Fruit fly (Drosophila melanogaster): Measurements from ENCODE around the gene CG1578.

Gene CG1578

dm6 chrX:11823003-11823402 is 6.7 kb upstream of the CG1578 start (continued):
- TF ChIP-seq bsh (GFP tag; optimal IDR thresholded peaks at IDR 0.05) = peak; percentile 34 to 51
- 0 out of 2 replicates have a peak, but pooled peaks have one; percentile 50 for TF ChIP-seq Awh (GFP tag; IDR thresholded peaks at IDR 0.05)

dm6 chrX:11821946-11822345 is 5.6 kb upstream of the CG1578 start:
- peak; percentile 41; the same call in 2 of the 3 replicates for TF ChIP-seq row (GFP tag; IDR thresholded peaks at IDR 0.05)
- TF ChIP-seq Awh (GFP tag; IDR thresholded peaks at IDR 0.05) = 0 out of 2 replicates have a peak, but pooled peaks have one; percentile 13
- TF ChIP-seq Sox102F (GFP tag; optimal IDR thresholded peaks at IDR 0.05) = peak; percentile 1
- no peak for TF ChIP-seq NC2β (GFP tag; optimal IDR thresholded peaks at IDR 0.05)
- peak in 1 of 2 experiments; percentile 44 for TF ChIP-seq Pdp1 (GFP tag; optimal IDR thresholded peaks at IDR 0.05)
- TF ChIP-seq CG7963 (GFP tag; IDR thresholded peaks at IDR 0.05; ENCODE audit: partially characterized antibody) = no peak
- TF ChIP-seq Mrtf (GFP tag; IDR thresholded peaks at IDR 0.05) = no peak
- no peak for TF ChIP-seq pzg (GFP tag; optimal IDR thresholded peaks at IDR 0.05)
- no peak for TF ChIP-seq CG14441 (GFP tag; IDR thresholded peaks at IDR 0.05)
- TF ChIP-seq Meics (GFP tag; optimal IDR thresholded peaks at IDR 0.05) = peak; percentile 29
- TF ChIP-seq CG3726 (GFP tag; IDR thresholded peaks at IDR 0.05) = no peak
- 0 out of 3 replicates have a peak, but pooled peaks have one; percentile 57 for TF ChIP-seq ci (GFP tag; IDR thresholded peaks at IDR 0.05)
- no peak for TF ChIP-seq CG10366 (GFP tag; IDR thresholded peaks at IDR 0.05)
- peak in 1 of 2 experiments; percentile 10 for TF ChIP-seq bsh (GFP tag; optimal IDR thresholded peaks at IDR 0.05)
- peak; percentile 7 for TF ChIP-seq CG10209 (GFP tag; optimal IDR thresholded peaks at IDR 0.05)
- peak; percentile 21 for TF ChIP-seq dmrt99B (tag; optimal IDR thresholded peaks at IDR 0.05)
- TF ChIP-seq CG12744 (GFP tag; optimal IDR thresholded peaks at IDR 0.05) = no peak
- TF ChIP-seq ssp (GFP tag; IDR thresholded peaks at IDR 0.05) = no peak
- TF ChIP-seq yki (optimal IDR thresholded peaks at IDR 0.05) = no peak
- 0 out of 3 replicates have a peak, but pooled peaks have one; percentile 23 for TF ChIP-seq dysf (GFP tag; IDR thresholded peaks at IDR 0.05)
- no peak for TF ChIP-seq CG34376 (GFP tag; optimal IDR thresholded peaks at IDR 0.05)
- TF ChIP-seq CG18599 (GFP tag; optimal IDR thresholded peaks at IDR 0.05) = peak; percentile 14
- TF ChIP-seq sens (GFP tag) = peak; percentile 63
- 0 out of 2 replicates have a peak, but pooled peaks have one; percentile 9 for TF ChIP-seq CG13287 (GFP tag; IDR thresholded peaks at IDR 0.05; ENCODE audit: partially characterized antibody)
- TF ChIP-seq Mes4 (GFP tag; optimal IDR thresholded peaks at IDR 0.05) = no peak
- TF ChIP-seq onecut (GFP tag; IDR thresholded peaks at IDR 0.05) = peak; percentile 11; the same call in 1 of the 2 replicates
- TF ChIP-seq CG34422 (GFP tag; IDR thresholded peaks at IDR 0.05) = 0 out of 3 replicates have a peak, but pooled peaks have one; percentile 30
- peak in 1 of 2 experiments; percentile 12 for TF ChIP-seq Hr51 (GFP tag; optimal IDR thresholded peaks at IDR 0.05)
- no peak for TF ChIP-seq CkIIα-i1 (GFP tag; IDR thresholded peaks at IDR 0.05)
- TF ChIP-seq CG7839 (tag; optimal IDR thresholded peaks at IDR 0.05) = peak; percentile 9
- TF ChIP-seq Sry-β (GFP tag; optimal IDR thresholded peaks at IDR 0.05) = no peak
- 0 out of 3 replicates have a peak, but pooled peaks have one; percentile 38 for TF ChIP-seq CG11456 (GFP tag; IDR thresholded peaks at IDR 0.05)
- 0 out of 2 replicates have a peak, but pooled peaks have one; percentile 23 for TF ChIP-seq E2f1 (GFP tag; IDR thresholded peaks at IDR 0.05)
- TF ChIP-seq CG18262 (tag; optimal IDR thresholded peaks at IDR 0.05) = peak; percentile 10
- no peak for TF ChIP-seq Jarid2 (GFP tag; optimal IDR thresholded peaks at IDR 0.05)
- no peak for TF ChIP-seq CG15479 (GFP tag; optimal IDR thresholded peaks at IDR 0.05)
- TF ChIP-seq CG9727 (GFP tag; optimal IDR thresholded peaks at IDR 0.05) = no peak
- TF ChIP-seq CG6854 (GFP tag; optimal IDR thresholded peaks at IDR 0.05) = peak; percentile 7
- TF ChIP-seq CG42726 (GFP tag; IDR thresholded peaks at IDR 0.05; ENCODE audit: partially characterized antibody) = no peak
- TF ChIP-seq odd (GFP tag; optimal IDR thresholded peaks at IDR 0.05) = no peak
- TF ChIP-seq CG2678 (tag; optimal IDR thresholded peaks at IDR 0.05) = peak; percentile 28
- no peak for TF ChIP-seq ab (GFP tag; optimal IDR thresholded peaks at IDR 0.05)
- peak; percentile 21 for TF ChIP-seq D19A (tag; optimal IDR thresholded peaks at IDR 0.05)
- peak; percentile 95 for TF ChIP-seq pfk (GFP tag; optimal IDR thresholded peaks at IDR 0.05)
- no peak for TF ChIP-seq ttk (GFP tag; IDR thresholded peaks at IDR 0.05)
- TF ChIP-seq Rfx (GFP tag; IDR thresholded peaks at IDR 0.05) = 0 out of 2 replicates have a peak, but pooled peaks have one; percentile 26
- TF ChIP-seq vnd (GFP tag; IDR thresholded peaks at IDR 0.05; ENCODE audit: partially characterized antibody) = no peak

All from whole organism, embryonic.